Worm (Caenorhabditis elegans): ENCODE data around the gene rfs-1.

DNA sequence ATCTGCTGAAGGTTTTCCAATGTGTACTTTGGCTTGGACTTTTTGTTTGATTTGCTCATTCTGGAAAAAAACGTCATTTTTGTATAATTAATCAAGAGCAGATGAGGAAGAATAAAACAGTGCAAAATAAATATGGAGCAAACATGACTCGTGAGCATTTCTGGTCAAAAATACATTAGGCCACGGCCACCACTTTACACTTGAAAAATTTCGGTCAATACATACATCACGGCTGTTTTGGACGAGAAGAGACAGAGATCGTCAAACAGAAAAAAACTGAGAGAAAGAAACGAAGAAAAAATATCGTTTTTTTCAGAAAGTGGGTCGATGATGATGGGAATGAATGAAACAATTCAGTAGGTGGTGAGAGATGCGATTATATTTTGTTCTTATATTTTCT is 42.0 kb downstream of the rfs-1 start, which contains the start of the genes F09G8.7 and crn-7:
- TF ChIP-seq hmg-4 (GFP tag; optimal IDR thresholded peaks at IDR 0.05) (no peak), ceh-36 (tag; optimal IDR thresholded peaks at IDR 0.05) (no peak)
